Worm (Caenorhabditis elegans): Measurements from ENCODE around the gene catp-7.

The catp-7 gene

ce11 chrIV:8587057-8587456, 1.3 kb downstream of the catp-7 start:
- no peak for TF ChIP-seq D1046.2 (GFP tag; IDR thresholded peaks at IDR 0.05)
- TF ChIP-seq lin-39 (tag; optimal IDR thresholded peaks at IDR 0.05): no peak
- no peak for TF ChIP-seq ZK546.5 (tag; optimal IDR thresholded peaks at IDR 0.05)
- no peak for TF ChIP-seq ceh-32 (tag; optimal IDR thresholded peaks at IDR 0.05; ENCODE audit: poor library complexity)
- no peak for TF ChIP-seq madf-5 (GFP tag; IDR thresholded peaks at IDR 0.05)
- TF ChIP-seq zag-1 (tag; optimal IDR thresholded peaks at IDR 0.05): no peak
- TF ChIP-seq nhr-76 (tag; optimal IDR thresholded peaks at IDR 0.05): no peak
- peak; percentile 89 for TF ChIP-seq aha-1 (tag)
- TF ChIP-seq nhr-77 (tag; optimal IDR thresholded peaks at IDR 0.05): no peak
- no peak for TF ChIP-seq lin-15B (tag; optimal IDR thresholded peaks at IDR 0.05)
- peak in 1 of 2 experiments; percentile 20 for TF ChIP-seq daf-16 (GFP tag; optimal IDR thresholded peaks at IDR 0.05)
- peak; percentile 10 for TF ChIP-seq daf-16 (tag; optimal IDR thresholded peaks at IDR 0.05)
- TF ChIP-seq php-3 (GFP tag; IDR thresholded peaks at IDR 0.05): 0 out of 2 replicates have a peak, but pooled peaks have one; percentile 12
- peak; percentile 54 for TF ChIP-seq dpl-1 (GFP tag; optimal IDR thresholded peaks at IDR 0.05)
- TF ChIP-seq pha-4 (GFP tag; IDR thresholded peaks at IDR 0.05): no peak
- peak; percentile 40 for TF ChIP-seq pha-4 (tag; optimal IDR thresholded peaks at IDR 0.05)
- TF ChIP-seq lin-1 (GFP tag; IDR thresholded peaks at IDR 0.05): no peak
- peak; percentile 21 for TF ChIP-seq nhr-102 (tag; optimal IDR thresholded peaks at IDR 0.05)
- no peak for TF ChIP-seq unc-130 (GFP tag; optimal IDR thresholded peaks at IDR 0.05)
- no peak for TF ChIP-seq zip-2 (tag; optimal IDR thresholded peaks at IDR 0.05)
- no peak for TF ChIP-seq daf-12 (tag; optimal IDR thresholded peaks at IDR 0.05)
- TF ChIP-seq gei-8 (GFP tag; optimal IDR thresholded peaks at IDR 0.05): no peak
- TF ChIP-seq tag-97 (GFP tag; IDR thresholded peaks at IDR 0.05): no peak
- no peak for TF ChIP-seq sdz-12 (GFP tag; optimal IDR thresholded peaks at IDR 0.05)
- TF ChIP-seq snpc-1.2 (GFP tag; IDR thresholded peaks at IDR 0.05): no peak
- no peak for TF ChIP-seq zfp-2 (tag; optimal IDR thresholded peaks at IDR 0.05)
- TF ChIP-seq nhr-42 (GFP tag; IDR thresholded peaks at IDR 0.05): no peak
- TF ChIP-seq dmd-8 (GFP tag; IDR thresholded peaks at IDR 0.05): no peak
- no peak for TF ChIP-seq egl-27 (tag; optimal IDR thresholded peaks at IDR 0.05)
- TF ChIP-seq set-16 (GFP tag; IDR thresholded peaks at IDR 0.05): no peak
- TF ChIP-seq hif-1 (tag; optimal IDR thresholded peaks at IDR 0.05): peak in 1 of 2 experiments; percentile 23
- TF ChIP-seq hlh-11 (tag; optimal IDR thresholded peaks at IDR 0.05): peak; percentile 71
- TF ChIP-seq daf-19 (GFP tag; conservative IDR thresholded peaks at IDR 0.05): no peak
- no peak for TF ChIP-seq F49E8.2 (tag; optimal IDR thresholded peaks at IDR 0.05; ENCODE audit: borderline replicate concordance)
- peak; percentile 50 for TF ChIP-seq hlh-30 (tag; optimal IDR thresholded peaks at IDR 0.05; ENCODE audit: insufficient read depth)
- no peak for TF ChIP-seq spr-1 (tag; optimal IDR thresholded peaks at IDR 0.05)
- no peak for TF ChIP-seq snpc-4 (tag; optimal IDR thresholded peaks at IDR 0.05)
- peak; percentile 55 for TF ChIP-seq nhr-28 (tag; optimal IDR thresholded peaks at IDR 0.05)
- no peak for TF ChIP-seq ctbp-1 (GFP tag; IDR thresholded peaks at IDR 0.05)
- no peak for TF ChIP-seq nhr-111 (GFP tag; optimal IDR thresholded peaks at IDR 0.05)
- no peak for TF ChIP-seq Y105C5A.15 (GFP tag; IDR thresholded peaks at IDR 0.05)
- TF ChIP-seq mdt-29 (GFP tag; IDR thresholded peaks at IDR 0.05): no peak
- no peak for TF ChIP-seq zip-11 (GFP tag; IDR thresholded peaks at IDR 0.05)
- TF ChIP-seq ZK337.2 (GFP tag; IDR thresholded peaks at IDR 0.05): peak; percentile 54; the same call in 1 of the 2 replicates
- no peak for TF ChIP-seq saeg-2 (GFP tag; IDR thresholded peaks at IDR 0.05)
- peak; percentile 29 for TF ChIP-seq mxl-3 (GFP tag; optimal IDR thresholded peaks at IDR 0.05)
- peak; percentile 92 for TF ChIP-seq nhr-48 (tag; optimal IDR thresholded peaks at IDR 0.05)
- TF ChIP-seq lsy-2 (tag; optimal IDR thresholded peaks at IDR 0.05): peak; percentile 30 to 51
- TF ChIP-seq ceh-20 (GFP tag; IDR thresholded peaks at IDR 0.05): no peak
- no peak for TF ChIP-seq unc-39 (tag; optimal IDR thresholded peaks at IDR 0.05)
- no peak; the same call in 1 of the 2 replicates for TF ChIP-seq hmg-1.1 (GFP tag; IDR thresholded peaks at IDR 0.05)
- TF ChIP-seq spr-3 (GFP tag; optimal IDR thresholded peaks at IDR 0.05): no peak
